Worm (Caenorhabditis elegans) whole organism, midembryonic: ENCODE data around the gene C05G5.7.

ENCODE experiments used
- T22C8.4 ChIP-seq: fragments of 200-800 bp; sonication (Bioruptor generic); IDR thresholded peaks from 2 replicates; pipeline ENCODE4 v1.3.6; 2022; ENCODE audit warnings: missing genetic modification characterization, missing compliant biosample characterization
- cog-1 ChIP-seq: sonication (generic microtip); optimal IDR thresholded peaks from 2 replicates; lab custom pipeline; 2016; ENCODE audit warnings: missing genetic modification characterization, missing compliant biosample characterization
- flt-1 ChIP-seq: fragments of 200-800 bp; sonication (Bioruptor generic); IDR thresholded peaks from 2 replicates; pipeline ENCODE4 v1.3.6; 2022; ENCODE audit warnings: missing genetic modification characterization, missing compliant biosample characterization
- klf-2 ChIP-seq: fragments of 200-800 bp; sonication (Bioruptor generic); conservative IDR thresholded peaks from 2 replicates; pipeline ENCODE4 v1.3.6; 2022; ENCODE audit warnings: missing genetic modification reagents, missing genetic modification characterization, missing compliant biosample characterization
- med-1 ChIP-seq: sonication (generic microtip); optimal IDR thresholded peaks from 2 replicates; lab custom pipeline; 2017; ENCODE audit warnings: missing genetic modification characterization, mild to moderate bottlenecking, missing compliant biosample characterization, antibody characterized with exemption, missing genetic modification reagents; ENCODE audit not compliant: insufficient read depth
- ref-1 ChIP-seq: fragments of 200-800 bp; sonication (Bioruptor generic); conservative IDR thresholded peaks from 2 replicates; pipeline ENCODE4 v1.3.6; 2022; ENCODE audit warnings: missing genetic modification reagents, missing genetic modification characterization, missing compliant biosample characterization
- tab-1 ChIP-seq: fragments of 200-800 bp; sonication (Bioruptor generic); IDR thresholded peaks from 2 replicates; pipeline ENCODE4 v1.3.6; 2022; ENCODE audit warnings: missing genetic modification characterization, missing compliant biosample characterization
- ztf-23 ChIP-seq: fragments of 200-800 bp; sonication (Bioruptor generic); IDR thresholded peaks from 2 replicates; pipeline ENCODE4 v1.3.6; 2022; ENCODE audit warnings: missing genetic modification reagents, missing genetic modification characterization, missing compliant biosample characterization
- ztf-29 ChIP-seq: fragments of 200-800 bp; sonication (Bioruptor generic); IDR thresholded peaks from 2 replicates; pipeline ENCODE4 v1.3.6; 2022; ENCODE audit warnings: missing genetic modification reagents, missing genetic modification characterization, missing compliant biosample characterization

Gene C05G5.7

DNA sequence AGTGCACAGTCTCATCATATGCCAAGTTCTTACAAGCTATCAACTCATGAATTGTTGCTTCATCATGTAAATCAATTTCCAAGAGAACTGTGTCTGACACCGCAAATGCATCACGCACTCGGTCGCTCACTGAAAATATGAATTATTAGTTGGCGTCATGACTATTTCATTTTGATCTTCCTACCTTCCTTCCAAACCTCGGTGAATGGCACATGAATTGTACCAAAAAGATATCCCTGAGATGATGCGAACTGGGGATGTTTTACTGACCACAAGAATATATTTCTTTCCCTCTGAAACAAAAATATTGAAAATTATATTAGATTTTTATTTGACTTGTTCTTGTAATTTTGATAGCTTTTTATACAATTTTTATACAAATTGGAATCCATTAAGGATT is 16.6 kb upstream of the C05G5.7 start:
- TF ChIP-seq T22C8.4 (GFP tag; lab: Robert Waterston, UW) (no peak), med-1 (GFP tag; lab: Kevin White, UChicago) (no peak), ztf-29 (GFP tag; lab: Robert Waterston, UW) (no peak), klf-2 (GFP tag; lab: Robert Waterston, UW) (no peak), flt-1 (no peak), cog-1 (tag; lab: Kevin White, UChicago) (no peak), ref-1 (GFP tag; lab: Robert Waterston, UW) (no peak), ztf-23 (GFP tag; lab: Robert Waterston, UW) (no peak), tab-1 (GFP tag; lab: Robert Waterston, UW) (no peak)

DNA sequence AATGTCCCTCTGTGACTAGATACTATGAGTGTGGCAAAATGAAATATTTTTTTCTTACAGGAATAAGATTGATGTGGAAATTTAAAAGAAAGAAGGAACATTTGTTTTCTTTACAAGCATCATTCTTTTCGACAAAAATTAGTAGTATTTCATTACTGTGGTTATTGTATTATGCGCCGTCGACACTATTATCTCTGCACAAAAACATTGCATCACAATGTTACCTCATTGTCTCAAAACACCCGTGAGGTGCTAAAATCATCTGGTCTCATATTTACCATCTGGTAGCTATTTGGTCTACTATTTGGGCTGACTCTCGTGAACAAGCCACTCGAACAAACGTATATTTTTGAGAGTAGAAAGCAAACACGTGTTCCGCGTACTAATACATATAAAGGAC is 16.0 kb upstream of the C05G5.7 start:
- no peak for TF ChIP-seq cog-1 (tag; lab: Kevin White, UChicago)
- no peak for TF ChIP-seq T22C8.4 (GFP tag; lab: Robert Waterston, UW)
- no peak for TF ChIP-seq flt-1
- no peak for TF ChIP-seq ztf-29 (GFP tag; lab: Robert Waterston, UW)
- TF ChIP-seq klf-2 (GFP tag; lab: Robert Waterston, UW) = no peak
- TF ChIP-seq med-1 (GFP tag; lab: Kevin White, UChicago) = no peak
- TF ChIP-seq ref-1 (GFP tag; lab: Robert Waterston, UW) = no peak
- no peak for TF ChIP-seq tab-1 (GFP tag; lab: Robert Waterston, UW)
- TF ChIP-seq ztf-23 (GFP tag; lab: Robert Waterston, UW) = no peak

DNA sequence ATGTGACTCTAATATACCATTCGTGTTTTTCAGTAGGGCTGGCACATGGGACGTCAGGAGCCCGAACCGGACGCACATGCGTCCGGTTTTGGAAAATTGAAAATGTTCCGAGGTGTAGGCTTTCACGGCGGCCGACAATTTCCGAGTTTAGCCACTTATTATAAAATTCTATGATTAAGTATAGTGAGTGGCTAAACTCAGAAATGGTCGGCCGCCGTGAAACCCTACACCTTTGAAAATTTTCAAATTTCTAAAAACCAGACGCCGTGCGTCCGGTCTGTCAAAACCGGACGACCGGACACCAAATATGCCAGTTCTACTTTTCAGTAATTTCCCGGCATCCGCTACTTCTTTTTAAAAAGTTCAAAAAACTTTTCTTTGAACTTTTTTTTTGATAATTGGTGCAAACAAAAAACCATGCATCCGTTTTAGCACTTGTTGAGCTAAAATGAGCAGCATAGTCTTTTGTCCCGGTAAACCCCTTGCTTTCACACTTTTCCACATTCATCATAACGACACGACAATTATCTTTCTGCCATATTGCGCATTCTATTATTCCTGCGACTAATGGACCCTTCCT is 14.2 kb upstream of the C05G5.7 start:
- TF ChIP-seq ztf-29 (GFP tag; lab: Robert Waterston, UW) = no peak
- no peak for TF ChIP-seq T22C8.4 (GFP tag; lab: Robert Waterston, UW)

DNA sequence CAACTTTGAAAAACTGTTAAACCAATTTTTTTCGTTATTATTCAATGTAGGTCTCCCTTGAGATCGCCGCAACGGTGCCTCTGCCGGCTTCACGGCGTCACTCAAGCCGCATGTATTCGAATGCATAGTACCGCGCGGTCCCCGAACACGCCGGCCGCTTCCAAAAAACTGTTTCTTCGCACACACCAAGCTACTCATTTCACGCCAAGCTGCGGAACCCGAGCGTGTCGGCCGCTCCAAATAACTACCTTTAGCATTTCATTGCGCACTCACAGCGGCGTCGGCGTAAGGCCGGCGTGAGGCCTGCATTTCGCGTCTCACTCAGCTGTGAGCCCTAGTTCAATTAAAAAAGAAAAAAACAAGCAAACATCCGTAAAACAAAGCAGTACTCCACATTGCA is 13.0 kb upstream of the C05G5.7 start:
- 0 out of 2 replicates have a peak, but pooled peaks have one; percentile 9 for TF ChIP-seq T22C8.4 (GFP tag; lab: Robert Waterston, UW)
- no peak for TF ChIP-seq flt-1

DNA sequence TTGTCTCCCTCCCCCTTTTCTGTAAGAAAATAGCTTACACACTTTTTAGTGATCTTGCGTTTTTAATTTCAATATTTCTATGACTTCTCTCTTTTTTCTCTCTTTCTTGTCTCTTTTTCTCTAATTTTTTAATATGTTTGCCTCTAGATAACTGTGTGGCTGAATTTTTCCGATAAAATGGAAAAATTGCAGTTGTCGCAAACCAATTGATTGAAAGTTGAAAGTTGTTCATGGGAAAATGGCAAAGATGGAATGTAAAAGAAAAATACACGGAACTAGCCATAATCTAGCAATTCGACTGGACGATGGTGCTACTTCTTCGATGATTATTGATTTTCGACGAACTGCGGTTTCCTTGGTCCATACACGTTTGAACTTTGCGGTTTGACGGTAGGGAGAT is 12.3 kb upstream of the C05G5.7 start:
- no peak for TF ChIP-seq med-1 (GFP tag; lab: Kevin White, UChicago)
- no peak for TF ChIP-seq T22C8.4 (GFP tag; lab: Robert Waterston, UW)
- no peak for TF ChIP-seq klf-2 (GFP tag; lab: Robert Waterston, UW)
- TF ChIP-seq ztf-29 (GFP tag; lab: Robert Waterston, UW) = no peak
- TF ChIP-seq cog-1 (tag; lab: Kevin White, UChicago) = no peak
- TF ChIP-seq flt-1 = no peak
- TF ChIP-seq tab-1 (GFP tag; lab: Robert Waterston, UW) = no peak
- no peak for TF ChIP-seq ztf-23 (GFP tag; lab: Robert Waterston, UW)
- TF ChIP-seq ref-1 (GFP tag; lab: Robert Waterston, UW) = no peak

DNA sequence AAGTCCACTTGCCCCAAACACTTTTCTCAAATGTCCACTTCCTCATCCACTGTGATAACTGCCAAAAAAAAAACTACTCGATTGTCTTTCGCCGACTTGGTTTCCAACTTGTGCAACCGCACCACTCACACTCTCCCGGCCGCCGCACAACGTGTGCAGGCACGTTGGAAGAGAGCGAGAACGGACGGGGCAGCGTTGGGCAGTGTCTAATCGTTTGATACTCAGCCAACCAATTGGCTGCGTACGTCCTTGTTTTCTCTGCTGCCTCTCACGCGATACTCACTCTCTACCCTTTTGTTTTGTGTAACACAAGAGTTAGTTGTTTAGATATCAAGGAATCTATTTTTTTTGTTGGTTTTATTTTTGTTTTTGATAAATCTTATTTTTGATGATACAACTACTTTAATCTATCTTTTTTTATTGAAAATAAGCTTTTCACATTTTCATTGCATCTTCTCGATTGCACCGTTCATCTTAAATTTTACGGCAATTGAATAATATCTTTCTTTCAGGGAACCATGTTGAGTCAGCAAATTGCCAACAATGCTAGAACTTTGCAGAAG is 10.0 kb upstream of the C05G5.7 start, which contains the start of gene sucl-1:
Gene sucl-1, plus strand, starts transcription at position 513 of the 563 bp plus-strand sequence.
- TF ChIP-seq ztf-29 (GFP tag; lab: Robert Waterston, UW) = no peak
- TF ChIP-seq cog-1 (tag; lab: Kevin White, UChicago) = peak; percentile 80
- TF ChIP-seq tab-1 (GFP tag; lab: Robert Waterston, UW) = 0 out of 2 replicates have a peak, but pooled peaks have one; percentile 67
- TF ChIP-seq flt-1 = no peak
- TF ChIP-seq med-1 (GFP tag; lab: Kevin White, UChicago) = no peak
- TF ChIP-seq ztf-23 (GFP tag; lab: Robert Waterston, UW) = peak; percentile 67; the same call in 1 of the 2 replicates

DNA sequence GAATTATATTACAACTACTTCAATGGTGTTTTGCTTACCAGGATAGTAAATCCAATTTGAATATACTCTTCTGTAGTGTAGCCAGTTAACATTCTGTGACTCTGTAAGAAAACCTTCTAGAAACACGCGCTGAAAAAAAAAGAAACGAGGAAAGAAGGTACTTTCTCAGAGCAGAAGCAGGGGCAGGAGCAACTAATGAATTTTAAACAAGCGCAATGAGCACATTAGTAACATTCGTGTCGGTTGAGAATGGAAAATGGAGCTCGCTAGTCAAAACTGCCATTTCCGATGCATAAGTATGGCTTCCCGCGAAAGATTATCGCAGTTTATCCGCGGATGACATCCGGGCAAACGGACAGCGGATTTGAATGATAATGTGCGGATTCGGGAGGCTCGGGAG is 8.3 kb upstream of the C05G5.7 start, which contains the start of gene C05G5.3:
Gene C05G5.3, minus strand, starts transcription at position 101 of the 400 bp plus-strand sequence.
- TF ChIP-seq cog-1 (tag; lab: Kevin White, UChicago) (no peak), med-1 (GFP tag; lab: Kevin White, UChicago) (no peak), ref-1 (GFP tag; lab: Robert Waterston, UW) (no peak), tab-1 (GFP tag; lab: Robert Waterston, UW) (no peak), T22C8.4 (GFP tag; lab: Robert Waterston, UW) (no peak), klf-2 (GFP tag; lab: Robert Waterston, UW) (no peak)

DNA sequence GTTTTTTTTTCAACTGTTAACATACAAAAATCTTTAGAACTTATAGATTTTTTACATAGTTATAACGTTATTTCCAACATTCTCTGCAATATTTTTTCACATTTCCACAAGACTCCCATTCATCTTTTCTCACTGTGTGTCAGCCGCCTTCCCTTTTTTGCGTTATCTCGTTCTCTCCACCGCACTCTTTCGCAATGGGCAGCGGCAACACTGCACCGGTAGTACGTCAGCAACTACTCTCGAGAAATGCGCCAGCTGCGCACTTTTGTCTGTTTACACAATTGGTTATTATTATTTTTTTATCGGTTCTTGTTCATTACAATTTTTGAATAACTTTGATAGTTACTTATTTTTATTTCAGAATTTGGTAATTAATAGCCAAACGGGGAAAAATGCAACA is 3.4 kb upstream of the C05G5.7 start, which contains the start of gene C05G5.2:
Gene C05G5.2, plus strand, starts transcription at position 356 of the 400 bp plus-strand sequence.
- peak; percentile 70; the same call in 1 of the 2 replicates for TF ChIP-seq flt-1
- TF ChIP-seq cog-1 (tag; lab: Kevin White, UChicago) = peak; percentile 61
- TF ChIP-seq med-1 (GFP tag; lab: Kevin White, UChicago) = no peak
- no peak for TF ChIP-seq tab-1 (GFP tag; lab: Robert Waterston, UW)
- no peak for TF ChIP-seq ref-1 (GFP tag; lab: Robert Waterston, UW)
- no peak for TF ChIP-seq klf-2 (GFP tag; lab: Robert Waterston, UW)
- TF ChIP-seq T22C8.4 (GFP tag; lab: Robert Waterston, UW) = no peak
- TF ChIP-seq ztf-23 (GFP tag; lab: Robert Waterston, UW) = no peak
- TF ChIP-seq ztf-29 (GFP tag; lab: Robert Waterston, UW) = no peak

DNA sequence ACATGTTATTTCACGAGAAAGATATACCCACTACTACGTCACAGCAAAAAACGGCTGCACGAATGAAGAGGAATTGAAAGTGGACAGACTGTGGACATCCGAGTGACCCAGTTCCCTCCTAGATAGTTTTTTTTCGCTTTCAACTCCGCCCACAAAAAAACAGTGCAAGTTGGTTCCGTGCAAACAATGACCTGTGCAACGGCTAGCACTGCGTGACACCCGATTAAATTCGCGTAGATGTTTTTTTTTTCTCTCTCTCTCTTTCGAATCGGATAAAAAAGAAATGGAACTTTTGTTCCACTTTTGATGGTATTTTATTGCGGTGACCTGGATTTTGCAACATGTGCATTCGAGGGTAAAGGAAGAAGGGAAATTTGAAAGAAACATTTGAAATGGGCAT is 1.6 kb upstream of the C05G5.7 start:
- TF ChIP-seq cog-1 (tag; lab: Kevin White, UChicago) (no peak), flt-1 (no peak), ref-1 (GFP tag; lab: Robert Waterston, UW) (no peak), ztf-29 (GFP tag; lab: Robert Waterston, UW) (no peak), T22C8.4 (GFP tag; lab: Robert Waterston, UW) (no peak), ztf-23 (GFP tag; lab: Robert Waterston, UW) (no peak), tab-1 (GFP tag; lab: Robert Waterston, UW) (no peak), med-1 (GFP tag; lab: Kevin White, UChicago) (no peak), klf-2 (GFP tag; lab: Robert Waterston, UW) (no peak)
